Fruit fly (Drosophila melanogaster) whole organism, prepupa: ENCODE data around the gene CG5103.

Source experiments
- CG10669 ChIP-seq: fragments of 200-800 bp; sonication (Bioruptor generic); optimal IDR thresholded peaks from 3 replicates; lab custom pipeline; 2018; ENCODE audit warnings: missing biosample characterization, mild to moderate bottlenecking, missing genetic modification characterization, moderate library complexity
- CG11762 ChIP-seq: fragments of 200-800 bp; sonication (Bioruptor generic); optimal IDR thresholded peaks from 3 replicates; lab custom pipeline; 2016; ENCODE audit warnings: missing biosample characterization, missing genetic modification characterization; ENCODE audit not compliant: insufficient read depth
- CG1621 ChIP-seq: fragments of 200-800 bp; sonication (Bioruptor generic); optimal IDR thresholded peaks from 3 replicates; lab custom pipeline; 2018; ENCODE audit warnings: missing biosample characterization, mild to moderate bottlenecking, missing genetic modification characterization
- CG16779 ChIP-seq: fragments of 200-800 bp; sonication (Bioruptor generic); optimal IDR thresholded peaks from 3 replicates; lab custom pipeline; 2017; ENCODE audit warnings: missing biosample characterization, mild to moderate bottlenecking, missing genetic modification characterization
- CG32006 ChIP-seq: fragments of 200-800 bp; sonication (Bioruptor generic); optimal IDR thresholded peaks from 3 replicates; lab custom pipeline; 2017; ENCODE audit warnings: missing biosample characterization, mild to moderate bottlenecking, missing genetic modification characterization
- CG3919 ChIP-seq: fragments of 200-800 bp; sonication (Bioruptor generic); optimal IDR thresholded peaks from 3 replicates; lab custom pipeline; 2016; ENCODE audit warnings: missing biosample characterization, missing genetic modification characterization
- CG6854 ChIP-seq: fragments of 200-800 bp; sonication (Bioruptor generic); optimal IDR thresholded peaks from 2 replicates; lab custom pipeline; 2017; ENCODE audit warnings: missing biosample characterization, mild to moderate bottlenecking, missing genetic modification characterization
- CG7368 ChIP-seq: fragments of 200-800 bp; sonication (Bioruptor generic); optimal IDR thresholded peaks from 3 replicates; lab custom pipeline; 2016; ENCODE audit warnings: missing biosample characterization, missing genetic modification characterization
- Smox ChIP-seq: fragments of 200-800 bp; sonication (Bioruptor generic); optimal IDR thresholded peaks from 3 replicates; lab custom pipeline; 2016; ENCODE audit warnings: missing biosample characterization, missing genetic modification characterization
- Sox102F ChIP-seq: fragments of 200-800 bp; sonication (Bioruptor generic); optimal IDR thresholded peaks from 2 replicates; lab custom pipeline; 2016; ENCODE audit warnings: missing biosample characterization, mild to moderate bottlenecking, missing genetic modification characterization
- cyc ChIP-seq: fragments of 200-800 bp; sonication (Bioruptor generic); optimal IDR thresholded peaks from 3 replicates; lab custom pipeline; 2016; ENCODE audit warnings: missing biosample characterization, missing genetic modification characterization
- dac ChIP-seq: fragments of 200-800 bp; sonication (Bioruptor generic); optimal IDR thresholded peaks from 2 replicates; lab custom pipeline; 2017; ENCODE audit warnings: missing biosample characterization, mild to moderate bottlenecking, missing genetic modification characterization
- net ChIP-seq: fragments of 200-800 bp; sonication (Bioruptor generic); optimal IDR thresholded peaks from 3 replicates; lab custom pipeline; 2016; ENCODE audit warnings: missing biosample characterization, missing genetic modification characterization

- TF ChIP-seq Smox (no peak), CG7368 (no peak), CG3919 (GFP tag; lab: Kevin White, UChicago) (no peak), Sox102F (GFP tag; lab: Kevin White, UChicago) (no peak), CG1621 (tag; lab: Kevin White, UChicago) (no peak), net (GFP tag; lab: Kevin White, UChicago) (no peak), CG32006 (GFP tag; lab: Kevin White, UChicago) (no peak), CG6854 (GFP tag; lab: Kevin White, UChicago) (no peak), cyc (GFP tag; lab: Kevin White, UChicago) (no peak), CG11762 (GFP tag; lab: Kevin White, UChicago) (no peak), dac (GFP tag; lab: Kevin White, UChicago) (no peak), CG16779 (tag; lab: Kevin White, UChicago) (no peak), CG10669 (no peak)
These were observed 23.2 kb downstream of the CG5103 start for dm6 chr3L:18270895-18271294.
